Fruit fly (Drosophila melanogaster) whole organism, prepupa: Measurements from ENCODE around the gene CG14535.

ENCODE experiments used
- CG10631 ChIP-seq: fragments of 200-800 bp; sonication (Bioruptor generic); optimal IDR thresholded peaks from 2 replicates; lab custom pipeline; 2016; ENCODE audit warnings: missing biosample characterization, missing genetic modification characterization
- CG11294 ChIP-seq: fragments of 200-800 bp; sonication (Bioruptor generic); IDR thresholded peaks from 2 replicates; pipeline ENCODE4 v1.3.6; 2022; ENCODE audit warnings: missing biosample characterization, missing genetic modification characterization
- CG15336 ChIP-seq: fragments of 200-800 bp; sonication (Bioruptor generic); IDR thresholded peaks from 2 replicates; pipeline ENCODE4 v1.3.6; 2022; ENCODE audit warnings: missing biosample characterization, missing genetic modification characterization
- CG1621 ChIP-seq: fragments of 200-800 bp; sonication (Bioruptor generic); optimal IDR thresholded peaks from 3 replicates; lab custom pipeline; 2018; ENCODE audit warnings: missing biosample characterization, mild to moderate bottlenecking, missing genetic modification characterization
- CG3032 ChIP-seq: fragments of 200-800 bp; optimal IDR thresholded peaks from 2 replicates; lab custom pipeline; 2019; ENCODE audit warnings: missing biosample characterization, mild to moderate bottlenecking, missing genetic modification characterization, moderate library complexity
- CG32006 ChIP-seq: fragments of 200-800 bp; sonication (Bioruptor generic); optimal IDR thresholded peaks from 3 replicates; lab custom pipeline; 2017; ENCODE audit warnings: missing biosample characterization, mild to moderate bottlenecking, missing genetic modification characterization
- CG34406 ChIP-seq: fragments of 200-800 bp; sonication (Bioruptor generic); optimal IDR thresholded peaks from 3 replicates; lab custom pipeline; 2016; ENCODE audit warnings: missing biosample characterization, missing genetic modification characterization
- CG3919 ChIP-seq: fragments of 200-800 bp; sonication (Bioruptor generic); optimal IDR thresholded peaks from 3 replicates; lab custom pipeline; 2016; ENCODE audit warnings: missing biosample characterization, missing genetic modification characterization
- CG6163 ChIP-seq: fragments of 200-800 bp; sonication (Bioruptor generic); IDR thresholded peaks from 3 replicates; pipeline ENCODE4 v1.3.6; 2022; ENCODE audit warnings: missing biosample characterization, missing genetic modification characterization
- CG6276 ChIP-seq: fragments of 200-800 bp; sonication (Bioruptor generic); optimal IDR thresholded peaks from 2 replicates; lab custom pipeline; 2017; ENCODE audit warnings: missing biosample characterization, mild to moderate bottlenecking, missing genetic modification characterization
- CG6808 ChIP-seq: fragments of 200-800 bp; sonication (Bioruptor generic); optimal IDR thresholded peaks from 3 replicates; lab custom pipeline; 2017; ENCODE audit warnings: missing biosample characterization, missing genetic modification characterization, mild to moderate bottlenecking, moderate library complexity, missing genetic modification reagents
- CG6854 ChIP-seq: fragments of 200-800 bp; sonication (Bioruptor generic); optimal IDR thresholded peaks from 2 replicates; lab custom pipeline; 2017; ENCODE audit warnings: missing biosample characterization, mild to moderate bottlenecking, missing genetic modification characterization
- CG8119 ChIP-seq: fragments of 200-800 bp; sonication (Bioruptor generic); IDR thresholded peaks from 3 replicates; pipeline ENCODE4 v1.3.6; 2022; ENCODE audit warnings: missing biosample characterization, missing genetic modification characterization
- CG8632 ChIP-seq: fragments of 200-800 bp; sonication (Bioruptor generic); optimal IDR thresholded peaks from 3 replicates; lab custom pipeline; 2016; ENCODE audit warnings: missing biosample characterization, missing genetic modification characterization
- Eip78C ChIP-seq: fragments of 200-800 bp; sonication (Bioruptor generic); peaks from one replicate; lab custom pipeline; 2016; ENCODE audit warnings: missing biosample characterization, missing genetic modification characterization
- Hr39 ChIP-seq: fragments of 200-800 bp; sonication (Bioruptor generic); optimal IDR thresholded peaks from 2 replicates; lab custom pipeline; 2016; ENCODE audit warnings: missing biosample characterization, missing genetic modification characterization
- Hr4 ChIP-seq: fragments of 200-800 bp; sonication (Bioruptor generic); optimal IDR thresholded peaks from 3 replicates; lab custom pipeline; 2016; ENCODE audit warnings: missing biosample characterization, missing genetic modification characterization
- Lpt ChIP-seq: fragments of 200-800 bp; sonication (Bioruptor generic); optimal IDR thresholded peaks from 3 replicates; lab custom pipeline; 2016; ENCODE audit warnings: missing biosample characterization, missing genetic modification characterization
- OdsH ChIP-seq: fragments of 200-800 bp; sonication (Bioruptor generic); optimal IDR thresholded peaks from 3 replicates; lab custom pipeline; 2016; ENCODE audit warnings: missing biosample characterization, missing genetic modification characterization
- Smox ChIP-seq: fragments of 200-800 bp; sonication (Bioruptor generic); optimal IDR thresholded peaks from 3 replicates; lab custom pipeline; 2016; ENCODE audit warnings: missing biosample characterization, missing genetic modification characterization
- acj6 ChIP-seq: fragments of 200-800 bp; sonication (Bioruptor generic); optimal IDR thresholded peaks from 3 replicates; lab custom pipeline; 2016; ENCODE audit warnings: missing biosample characterization, missing genetic modification characterization
- dsx ChIP-seq: fragments of 200-800 bp; optimal IDR thresholded peaks from 3 replicates; lab custom pipeline; 2019; ENCODE audit warnings: missing biosample characterization, mild to moderate bottlenecking, missing genetic modification characterization, moderate library complexity; ENCODE audit not compliant: poor library complexity, severe bottlenecking
- eg ChIP-seq: fragments of 200-800 bp; sonication (Bioruptor generic); IDR thresholded peaks from 3 replicates; pipeline ENCODE4 v1.3.6; 2022; ENCODE audit warnings: missing biosample characterization, missing genetic modification characterization
- fd59A ChIP-seq: fragments of 200-800 bp; sonication (Bioruptor generic); optimal IDR thresholded peaks from 2 replicates; lab custom pipeline; 2017; ENCODE audit warnings: missing biosample characterization, mild to moderate bottlenecking, missing genetic modification characterization, missing genetic modification reagents
- fkh ChIP-seq: fragments of 200-800 bp; sonication (Bioruptor generic); optimal IDR thresholded peaks from 3 replicates; lab custom pipeline; 2017; ENCODE audit warnings: missing biosample characterization, mild to moderate bottlenecking, missing genetic modification characterization, moderate library complexity
- pdm3 ChIP-seq: fragments of 200-800 bp; sonication (Bioruptor generic); optimal IDR thresholded peaks from 3 replicates; lab custom pipeline; 2016; ENCODE audit warnings: missing biosample characterization, missing genetic modification characterization
- salr ChIP-seq, 2 experiments: fragments of 200-800 bp; sonication (Bioruptor generic); optimal IDR thresholded peaks; 3 replicates each; lab custom pipeline; 2016 to 2018; ENCODE audit warnings: missing biosample characterization in 2 of 2, missing genetic modification characterization in 2 of 2, mild to moderate bottlenecking in 1 of 2
- ss ChIP-seq, 2 experiments: fragments of 200-800 bp; sonication (Bioruptor generic); optimal IDR thresholded peaks; 2 replicates in 1 of 2; 3 replicates in 1 of 2; lab custom pipeline; 2017 to 2018; ENCODE audit warnings: mild to moderate bottlenecking in 2 of 2, missing biosample characterization in 2 of 2, missing genetic modification characterization in 2 of 2, moderate library complexity in 1 of 2
- vri ChIP-seq: fragments of 200-800 bp; sonication (Bioruptor generic); optimal IDR thresholded peaks from 3 replicates; lab custom pipeline; 2016; ENCODE audit warnings: missing biosample characterization, mild to moderate bottlenecking, missing genetic modification characterization

CG14535 gene

dm6 chr2L:7820408-7820807, 34.9 kb downstream of the CG14535 start:
- peak; percentile 11 for TF ChIP-seq vri
- no peak for TF ChIP-seq pdm3 (GFP tag; lab: Kevin White, UChicago)

- no peak for TF ChIP-seq CG15336
- TF ChIP-seq Eip78C (GFP tag; lab: Kevin White, UChicago), result peak; percentile 72
- TF ChIP-seq dsx (GFP tag; lab: Kevin White, UChicago), result peak; percentile 18
- TF ChIP-seq acj6 (GFP tag; lab: Kevin White, UChicago), result no peak
- TF ChIP-seq fd59A, result no peak
- no peak for TF ChIP-seq CG8632 (GFP tag; lab: Kevin White, UChicago)
- TF ChIP-seq CG1621 (tag; lab: Kevin White, UChicago), result no peak
- no peak for TF ChIP-seq CG3032 (tag; lab: Kevin White, UChicago)
- TF ChIP-seq CG6808, result peak; percentile 32
- TF ChIP-seq Hr39 (GFP tag; lab: Kevin White, UChicago), result no peak
- TF ChIP-seq ss (GFP tag; optimal IDR thresholded peaks at IDR 0.05; lab: Kevin White, UChicago), result peak in 1 of 2 experiments; percentile 44
- peak; percentile 99 for TF ChIP-seq fkh (GFP tag; lab: Kevin White, UChicago)
Measured at dm6 chr2L:7813357-7813756, 41.9 kb downstream of the CG14535 start.

- TF ChIP-seq salr (GFP tag; optimal IDR thresholded peaks at IDR 0.05; lab: Kevin White, UChicago), result no peak
- no peak for TF ChIP-seq CG3032 (tag; lab: Kevin White, UChicago)
- TF ChIP-seq CG15336, result peak; percentile 36; the same call in 1 of the 2 replicates
- TF ChIP-seq CG10631 (GFP tag; lab: Kevin White, UChicago), result peak; percentile 7
- TF ChIP-seq eg (GFP tag; lab: Robert Waterston, UW), result 0 out of 3 replicates have a peak, but pooled peaks have one; percentile 19
- peak; percentile 15 for TF ChIP-seq Hr4 (GFP tag; lab: Kevin White, UChicago)
- TF ChIP-seq OdsH, result peak; percentile 3
- peak; percentile 33 for TF ChIP-seq CG32006 (GFP tag; lab: Kevin White, UChicago)
- TF ChIP-seq, all 60 proteins: peak for 6
Measured at dm6 chr2L:7812555-7813339, 42.5 kb downstream of the CG14535 start.

dm6 chr2L:7811249-7812002, 43.8 kb downstream of the CG14535 start, which contains the start of gene LanB1:
TSS of gene LanB1 (plus strand) at chr2L:7811438.
- TF ChIP-seq CG6276 (GFP tag; lab: Kevin White, UChicago) (peak; percentile 43), CG6808 (peak; percentile 2), CG6163 (GFP tag; lab: Robert Waterston, UW) (peak; percentile 64; the same call in 2 of the 3 replicates), ss (GFP tag; optimal IDR thresholded peaks at IDR 0.05; lab: Kevin White, UChicago) (peak; percentile 21 to 51), eg (GFP tag; lab: Robert Waterston, UW) (0 out of 3 replicates have a peak, but pooled peaks have one; percentile 40), CG34406 (GFP tag; lab: Kevin White, UChicago) (no peak), CG15336 (peak; percentile 45; the same call in 1 of the 2 replicates), CG8632 (GFP tag; lab: Kevin White, UChicago) (no peak), CG8119 (GFP tag; lab: Robert Waterston, UW) (peak; percentile 47; the same call in 1 of the 3 replicates), Smox (GFP tag; lab: Kevin White, UChicago) (no peak), CG6854 (GFP tag; lab: Kevin White, UChicago) (peak; percentile 39), Lpt (GFP tag; lab: Kevin White, UChicago) (peak; percentile 44), OdsH (no peak), CG11294 (GFP tag; lab: Robert Waterston, UW) (no peak; the same call in 1 of the 2 replicates), CG3919 (GFP tag; lab: Kevin White, UChicago) (peak; percentile 34), fkh (GFP tag; lab: Kevin White, UChicago) (peak; percentile 31)
